Worm (Caenorhabditis elegans) whole organism, L4/young adult: ENCODE results near the gene ceh-75.

Experiments used
- dao-5 ChIP-seq: sonication (generic microtip); optimal IDR thresholded peaks from 2 replicates; lab custom pipeline; 2016; ENCODE audit warnings: missing genotype, missing genetic modification characterization, moderate library complexity, missing compliant biosample characterization
- him-1 ChIP-seq: sonication (generic microtip); optimal IDR thresholded peaks from 2 replicates; lab custom pipeline; 2016; ENCODE audit warnings: missing genotype, missing genetic modification reagents, missing genetic modification characterization, missing compliant biosample characterization

DNA sequence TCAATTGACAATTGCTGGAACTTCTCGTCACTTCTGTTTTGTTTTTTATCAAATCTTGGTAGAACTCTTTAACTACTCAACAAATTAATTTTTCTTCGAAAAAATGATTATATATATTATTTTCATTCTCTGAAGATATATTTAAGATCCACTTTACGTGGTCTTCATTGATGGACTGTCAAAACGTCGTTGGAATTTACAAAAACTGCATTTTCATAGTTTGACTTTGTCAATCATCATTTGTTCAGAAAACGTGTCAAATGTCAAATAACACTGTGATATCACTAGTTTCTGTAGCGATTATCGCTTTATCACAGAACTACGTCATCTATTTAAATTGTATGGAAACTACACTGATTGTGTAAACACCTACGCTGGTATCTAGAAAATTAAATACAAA, 3.3 kb downstream of the ceh-75 start:
- TF ChIP-seq him-1 (tag; lab: Kevin White, UChicago) (no peak), dao-5 (no peak)
